Worm (Caenorhabditis elegans) whole organism, L3 larva: ENCODE data around the gene col-131.

Experiments
- R02D3.7 ChIP-seq: fragments of 150-350 bp; optimal IDR thresholded peaks from 2 replicates; lab custom pipeline; 2014; ENCODE audit warnings: missing biosample characterization, missing genetic modification characterization
- aly-2 ChIP-seq: fragments of 150-350 bp; optimal IDR thresholded peaks from 2 replicates; lab custom pipeline; 2014; ENCODE audit warnings: missing biosample characterization, missing genetic modification characterization
- ama-1 ChIP-seq: fragments of 150-350 bp; optimal IDR thresholded peaks from 2 replicates; lab custom pipeline; 2018
- ceh-16 ChIP-seq: sonication (generic microtip); optimal IDR thresholded peaks from 2 replicates; lab custom pipeline; 2017; ENCODE audit warnings: missing biosample characterization, missing genetic modification characterization
- ceh-28 ChIP-seq: fragments of 150-350 bp; optimal IDR thresholded peaks from 2 replicates; lab custom pipeline; 2014; ENCODE audit warnings: missing biosample characterization, missing genetic modification reagents, missing genetic modification characterization
- ceh-9 ChIP-seq: sonication (generic microtip); optimal IDR thresholded peaks from 2 replicates; lab custom pipeline; 2018; ENCODE audit warnings: missing biosample characterization, missing genetic modification characterization
- egl-27 ChIP-seq: sonication (generic microtip); optimal IDR thresholded peaks from 4 replicates; lab custom pipeline; 2017; ENCODE audit warnings: missing biosample characterization, missing genetic modification reagents, missing genetic modification characterization
- egl-5 ChIP-seq: fragments of 150-350 bp; optimal IDR thresholded peaks from 2 replicates; lab custom pipeline; 2017; ENCODE audit warnings: missing biosample characterization, missing genetic modification reagents, missing genetic modification characterization, inconsistent platforms
- elt-3 ChIP-seq, 3 experiments: fragments of 150-350 bp in 1 of 3; sonication (generic microtip) in 2 of 3; optimal IDR thresholded peaks; 2 replicates in 2 of 3; 4 replicates in 1 of 3; lab custom pipeline; 2014 to 2017; ENCODE audit warnings: missing biosample characterization in 3 of 3, missing genetic modification characterization in 3 of 3
- fkh-10 ChIP-seq: sonication (generic microtip); optimal IDR thresholded peaks from 2 replicates; lab custom pipeline; 2017; ENCODE audit warnings: missing biosample characterization, missing genetic modification reagents, missing genetic modification characterization
- fkh-2 ChIP-seq: fragments of 150-350 bp; optimal IDR thresholded peaks from 2 replicates; lab custom pipeline; 2014; ENCODE audit warnings: missing biosample characterization, missing genetic modification reagents, missing genetic modification characterization
- fos-1 ChIP-seq: fragments of 150-350 bp; optimal IDR thresholded peaks from 2 replicates; lab custom pipeline; 2014; ENCODE audit warnings: missing biosample characterization, missing genetic modification characterization
- hmg-11 ChIP-seq: sonication (generic microtip); optimal IDR thresholded peaks from 2 replicates; lab custom pipeline; 2016; ENCODE audit warnings: missing genetic modification characterization, missing compliant biosample characterization
- jun-1 ChIP-seq: fragments of 150-350 bp; optimal IDR thresholded peaks from 2 replicates; lab custom pipeline; 2014; ENCODE audit warnings: missing biosample characterization, missing genetic modification reagents, missing genetic modification characterization
- lin-15B ChIP-seq: fragments of 150-350 bp; optimal IDR thresholded peaks from 2 replicates; lab custom pipeline; 2014; ENCODE audit warnings: missing biosample characterization, missing genetic modification characterization
- lin-39 ChIP-seq: fragments of 150-350 bp; optimal IDR thresholded peaks from 2 replicates; lab custom pipeline; 2018; ENCODE audit warnings: missing biosample characterization, missing genetic modification reagents, missing genetic modification characterization
- mdl-1 ChIP-seq: fragments of 150-350 bp; optimal IDR thresholded peaks from 2 replicates; lab custom pipeline; 2014; ENCODE audit warnings: missing biosample characterization, missing genetic modification characterization
- nfya-1 ChIP-seq: sonication (generic microtip); optimal IDR thresholded peaks from 2 replicates; lab custom pipeline; 2017; ENCODE audit warnings: missing genetic modification characterization, mild to moderate bottlenecking, missing compliant biosample characterization, antibody characterized with exemption, moderate library complexity; ENCODE audit not compliant: insufficient read depth
- nhr-11 ChIP-seq: fragments of 150-350 bp; optimal IDR thresholded peaks from 2 replicates; lab custom pipeline; 2014; ENCODE audit warnings: missing biosample characterization, missing genetic modification characterization
- nhr-12 ChIP-seq: fragments of 150-350 bp; optimal IDR thresholded peaks from 2 replicates; lab custom pipeline; 2014; ENCODE audit warnings: missing biosample characterization, missing genetic modification characterization
- nhr-23 ChIP-seq: fragments of 150-350 bp; optimal IDR thresholded peaks from 2 replicates; lab custom pipeline; 2014; ENCODE audit warnings: missing biosample characterization, missing genetic modification reagents, missing genetic modification characterization
- nhr-237 ChIP-seq: fragments of 150-350 bp; optimal IDR thresholded peaks from 2 replicates; lab custom pipeline; 2014; ENCODE audit warnings: missing biosample characterization, missing genetic modification characterization
- nhr-25 ChIP-seq: sonication (generic microtip); optimal IDR thresholded peaks from 2 replicates; lab custom pipeline; 2017; ENCODE audit warnings: missing biosample characterization, missing genetic modification characterization
- nhr-28 ChIP-seq: fragments of 150-350 bp; optimal IDR thresholded peaks from 2 replicates; lab custom pipeline; 2014; ENCODE audit warnings: missing biosample characterization, missing genetic modification characterization
- nhr-43 ChIP-seq: sonication (generic microtip); optimal IDR thresholded peaks from 2 replicates; lab custom pipeline; 2016; ENCODE audit warnings: mild to moderate bottlenecking, missing genetic modification characterization, missing compliant biosample characterization; ENCODE audit not compliant: poor library complexity, severe bottlenecking
- nhr-67 ChIP-seq: fragments of 150-350 bp; optimal IDR thresholded peaks from 2 replicates; lab custom pipeline; 2014; ENCODE audit warnings: missing biosample characterization, missing genetic modification characterization
- nhr-76 ChIP-seq: fragments of 150-350 bp; sonication (generic microtip); optimal IDR thresholded peaks from 5 replicates; lab custom pipeline; 2014; ENCODE audit warnings: missing biosample characterization, missing genetic modification characterization
- nhr-77 ChIP-seq: fragments of 150-350 bp; optimal IDR thresholded peaks from 2 replicates; lab custom pipeline; 2014; ENCODE audit warnings: missing biosample characterization, missing genetic modification characterization
- pha-4 ChIP-seq: fragments of 150-350 bp; optimal IDR thresholded peaks from 2 replicates; lab custom pipeline; 2014; ENCODE audit warnings: missing biosample characterization, missing genetic modification reagents, missing genetic modification characterization
- sea-2 ChIP-seq: fragments of 150-350 bp; sonication (generic microtip); optimal IDR thresholded peaks from 4 replicates; lab custom pipeline; 2014; ENCODE audit warnings: missing biosample characterization, missing genetic modification reagents, missing genetic modification characterization
- skn-1 ChIP-seq: fragments of 150-350 bp; optimal IDR thresholded peaks from 2 replicates; lab custom pipeline; 2014; ENCODE audit warnings: missing biosample characterization, missing genetic modification characterization
- snpc-4 ChIP-seq: fragments of 150-350 bp; optimal IDR thresholded peaks from 2 replicates; lab custom pipeline; 2014; ENCODE audit warnings: missing biosample characterization, missing genetic modification characterization
- tbx-2 ChIP-seq: sonication (generic microtip); optimal IDR thresholded peaks from 2 replicates; lab custom pipeline; 2016; ENCODE audit warnings: mild to moderate bottlenecking, missing genetic modification characterization, missing compliant biosample characterization
- unc-62 ChIP-seq: fragments of 150-350 bp; sonication (generic microtip); optimal IDR thresholded peaks from 4 replicates; lab custom pipeline; 2014; ENCODE audit warnings: missing biosample characterization, missing genetic modification reagents, missing genetic modification characterization
- zag-1 ChIP-seq: fragments of 150-350 bp; optimal IDR thresholded peaks from 2 replicates; lab custom pipeline; 2014; ENCODE audit warnings: missing biosample characterization, missing genetic modification characterization

The col-131 gene

ce11 chrIV:13080861-13081260 is 13.8 kb upstream of the col-131 start:
- no peak for TF ChIP-seq fkh-2 (tag; lab: Kevin White, UChicago)
- TF ChIP-seq ceh-9 (tag; lab: Kevin White, UChicago), result no peak
- TF ChIP-seq nhr-25 (tag; lab: Kevin White, UChicago), result peak; percentile 7
- TF ChIP-seq, all 47 proteins: peak for 1

DNA sequence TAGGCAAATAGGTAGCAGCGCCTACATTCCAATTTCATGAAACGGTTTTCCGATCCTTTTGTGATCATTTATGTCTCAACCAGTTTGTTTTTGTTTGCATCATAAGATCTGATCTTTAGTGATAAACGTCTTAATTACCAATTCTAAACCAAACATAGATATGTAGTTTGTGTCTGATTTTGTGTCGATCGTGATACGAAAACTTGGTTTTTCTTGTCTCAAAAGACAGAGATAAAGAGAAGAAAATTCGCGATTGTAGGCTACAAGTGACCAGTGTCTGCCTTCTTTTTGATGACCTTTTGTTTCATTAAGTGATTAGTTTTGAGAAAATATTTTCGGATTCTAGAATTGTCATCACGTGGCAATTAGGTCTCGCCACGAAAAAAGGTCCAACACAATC is 13.1 kb upstream of the col-131 start:
- no peak for TF ChIP-seq egl-27 (tag; lab: Kevin White, UChicago)
- TF ChIP-seq nhr-23 (tag; lab: Kevin White, UChicago), result peak; percentile 63
- TF ChIP-seq elt-3 (tag; optimal IDR thresholded peaks at IDR 0.05; lab: Kevin White, UChicago), result peak in 1 of 3 experiments; percentile 12
- TF ChIP-seq nhr-12 (tag; lab: Kevin White, UChicago), result no peak
- no peak for TF ChIP-seq snpc-4 (tag; lab: Kevin White, UChicago)
- peak; percentile 30 for TF ChIP-seq nhr-25 (tag; lab: Kevin White, UChicago)
- peak; percentile 24 for TF ChIP-seq ama-1 (lab: Kevin White, UChicago)
- TF ChIP-seq tbx-2 (tag; lab: Kevin White, UChicago), result no peak
- TF ChIP-seq skn-1 (tag; lab: Kevin White, UChicago), result no peak
- no peak for TF ChIP-seq hmg-11 (tag; lab: Kevin White, UChicago)
- TF ChIP-seq nhr-43 (tag; lab: Kevin White, UChicago), result peak; percentile 57
- TF ChIP-seq ceh-28 (tag; lab: Kevin White, UChicago), result no peak
- TF ChIP-seq nfya-1 (tag; lab: Kevin White, UChicago), result peak; percentile 18
- peak; percentile 34 for TF ChIP-seq nhr-11 (tag; lab: Kevin White, UChicago)
- TF ChIP-seq pha-4, result no peak
- no peak for TF ChIP-seq unc-62 (GFP tag; lab: Kevin White, UChicago)
- TF ChIP-seq jun-1, result no peak
- no peak for TF ChIP-seq sea-2 (GFP tag; lab: Kevin White, UChicago)
- no peak for TF ChIP-seq nhr-76 (tag; lab: Kevin White, UChicago)
- no peak for TF ChIP-seq ceh-9 (tag; lab: Kevin White, UChicago)

- TF ChIP-seq mdl-1 (tag; lab: Kevin White, UChicago) (no peak), nhr-23 (tag; lab: Kevin White, UChicago) (peak; percentile 47), nhr-28 (tag; lab: Kevin White, UChicago) (no peak), nhr-25 (tag; lab: Kevin White, UChicago) (peak; percentile 79), nhr-43 (tag; lab: Kevin White, UChicago) (peak; percentile 77)
These were observed 12.0 kb upstream of the col-131 start, which contains the start of gene C39E9.8 for ce11 chrIV:13079119-13079518. TSS of gene C39E9.8 (plus strand) at chrIV:13079446.

ce11 chrIV:13078342-13078741 is 11.2 kb upstream of the col-131 start:
- no peak for TF ChIP-seq mdl-1 (tag; lab: Kevin White, UChicago)
- no peak for TF ChIP-seq fos-1
- TF ChIP-seq jun-1, result no peak
- TF ChIP-seq nhr-28 (tag; lab: Kevin White, UChicago), result no peak
- TF ChIP-seq nhr-237 (tag; lab: Kevin White, UChicago), result no peak
- no peak for TF ChIP-seq egl-5
- TF ChIP-seq sea-2 (GFP tag; lab: Kevin White, UChicago), result no peak
- no peak for TF ChIP-seq skn-1 (tag; lab: Kevin White, UChicago)

ce11 chrIV:13077694-13078093 is 10.6 kb upstream of the col-131 start:
- no peak for TF ChIP-seq nhr-77
- peak; percentile 91 for TF ChIP-seq nhr-43 (tag; lab: Kevin White, UChicago)
- TF ChIP-seq nhr-23 (tag; lab: Kevin White, UChicago), result peak; percentile 39
- no peak for TF ChIP-seq lin-15B
- no peak for TF ChIP-seq zag-1 (tag; lab: Kevin White, UChicago)
- TF ChIP-seq nhr-25 (tag; lab: Kevin White, UChicago), result peak; percentile 81
- TF ChIP-seq egl-5, result no peak

DNA sequence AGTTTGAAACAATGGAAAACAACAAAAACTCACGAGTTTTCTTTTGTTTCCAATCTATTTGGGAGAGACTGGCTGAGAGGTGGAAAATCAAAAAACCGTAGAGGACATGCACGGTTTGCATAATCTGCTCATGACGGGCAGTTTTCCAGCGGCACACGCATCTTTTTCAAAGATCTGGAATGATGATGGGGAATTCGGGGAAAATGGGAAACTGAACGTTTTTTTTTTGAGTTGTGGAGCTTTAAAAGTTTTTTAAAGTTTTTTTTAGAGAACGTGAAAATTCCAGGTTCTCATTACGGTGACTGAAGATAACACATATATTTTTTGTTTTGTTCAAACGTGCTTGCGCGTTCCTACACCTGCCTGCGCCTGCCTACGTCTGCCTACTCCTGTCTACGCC is 9.5 kb upstream of the col-131 start, which contains the start of gene C39E9.7:
TSS of gene C39E9.7 (minus strand) at position 101 of the 400 bp plus-strand sequence.
- TF ChIP-seq lin-39 (tag; lab: Kevin White, UChicago) (no peak), nhr-43 (tag; lab: Kevin White, UChicago) (no peak), nhr-25 (tag; lab: Kevin White, UChicago) (no peak), unc-62 (GFP tag; lab: Kevin White, UChicago) (no peak), nhr-11 (tag; lab: Kevin White, UChicago) (no peak), aly-2 (tag; lab: Kevin White, UChicago) (no peak), fkh-2 (tag; lab: Kevin White, UChicago) (no peak), nhr-67 (tag; lab: Kevin White, UChicago) (no peak), ceh-9 (tag; lab: Kevin White, UChicago) (no peak), ceh-16 (tag; lab: Kevin White, UChicago) (no peak), nhr-77 (no peak), R02D3.7 (tag; lab: Kevin White, UChicago) (no peak), ceh-28 (tag; lab: Kevin White, UChicago) (no peak), zag-1 (tag; lab: Kevin White, UChicago) (no peak), fkh-10 (no peak), elt-3 (tag; optimal IDR thresholded peaks at IDR 0.05; lab: Kevin White, UChicago) (no peak)
